Fruit fly (Drosophila melanogaster) whole organism, wandering third instar larva: ENCODE data around the gene dbo.

Experiments
- Hr78 ChIP-seq: fragments of >200 bp; optimal IDR thresholded peaks from 2 replicates; lab custom pipeline; 2017; ENCODE audit warnings: missing biosample characterization, missing genetic modification characterization
- Jra ChIP-seq: sonication (Bioruptor generic); optimal IDR thresholded peaks from 2 replicates; lab custom pipeline; 2016; ENCODE audit warnings: missing biosample characterization, missing genetic modification characterization
- Myc ChIP-seq: fragments of >200 bp; optimal IDR thresholded peaks from 2 replicates; lab custom pipeline; 2017
- N ChIP-seq: fragments of >200 bp; optimal IDR thresholded peaks from 2 replicates; lab custom pipeline; 2018; ENCODE audit warnings: missing biosample characterization, missing external identifiers, missing genetic modification characterization
- Rel ChIP-seq, 2 experiments: fragments of 200-800 bp; sonication (Bioruptor generic) in 1 of 2; optimal IDR thresholded peaks; 2 replicates in 1 of 2; 3 replicates in 1 of 2; lab custom pipeline; 2016 to 2019; ENCODE audit warnings: mild to moderate bottlenecking in 2 of 2, missing biosample characterization in 2 of 2, missing genetic modification characterization in 2 of 2, moderate library complexity in 1 of 2
- brk ChIP-seq: fragments of 200-800 bp; sonication (Bioruptor generic); optimal IDR thresholded peaks from 2 replicates; lab custom pipeline; 2016; ENCODE audit warnings: missing biosample characterization, mild to moderate bottlenecking, missing genetic modification characterization
- h ChIP-seq: fragments of 200-800 bp; sonication (Bioruptor generic); optimal IDR thresholded peaks from 3 replicates; lab custom pipeline; 2016; ENCODE audit warnings: missing biosample characterization, mild to moderate bottlenecking, missing genetic modification characterization
- sage ChIP-seq: fragments of 200-800 bp; sonication (Bioruptor generic); optimal IDR thresholded peaks from 2 replicates; lab custom pipeline; 2016; ENCODE audit warnings: missing biosample characterization, mild to moderate bottlenecking, missing genetic modification characterization
- woc ChIP-seq: sonication (Bioruptor generic); optimal IDR thresholded peaks from 2 replicates; lab custom pipeline; 2016; ENCODE audit warnings: missing biosample characterization, mild to moderate bottlenecking, missing genetic modification characterization

- TF ChIP-seq Hr78 (GFP tag; lab: Kevin White, UChicago) (no peak), woc (GFP tag; lab: Kevin White, UChicago) (no peak), sage (GFP tag; lab: Kevin White, UChicago) (no peak), Rel (GFP tag; optimal IDR thresholded peaks at IDR 0.05; lab: Kevin White, UChicago) (no peak), Rel (tag; optimal IDR thresholded peaks at IDR 0.05; lab: Kevin White, UChicago) (no peak), h (GFP tag; lab: Kevin White, UChicago) (no peak), Jra (GFP tag; lab: Kevin White, UChicago) (no peak), Myc (lab: Kevin White, UChicago) (no peak), N (no peak), brk (GFP tag; lab: Kevin White, UChicago) (no peak)
These were observed 49.3 kb upstream of the dbo start for dm6 chr3L:15777383-15777782.
